Fruit fly (Drosophila melanogaster) whole organism, wandering third instar larva: ENCODE data around the gene futsch.
A peak's percentile ranks its signal among the peaks of the same experiment; 100 is the strongest.

Experiments
- CG9705 ChIP-seq: fragments of 200-800 bp; sonication (Bioruptor generic); optimal IDR thresholded peaks from 2 replicates; lab custom pipeline; 2018; ENCODE audit warnings: missing biosample characterization, mild to moderate bottlenecking, missing genetic modification characterization
- Vsx2 ChIP-seq: fragments of 200-300, 225-300 bp; sonication (Bioruptor generic); optimal IDR thresholded peaks from 2 replicates; lab custom pipeline; 2018; ENCODE audit warnings: missing biosample characterization, missing genetic modification characterization; ENCODE audit not compliant: partially characterized antibody
- br ChIP-seq: fragments of 200-800 bp; sonication (Bioruptor generic); optimal IDR thresholded peaks from 2 replicates; lab custom pipeline; 2016; ENCODE audit warnings: missing biosample characterization, missing genetic modification characterization
- foxo ChIP-seq, 2 experiments: fragments of 200-800 bp; sonication (Bioruptor generic); optimal IDR thresholded peaks; 2 replicates in 1 of 2; 3 replicates in 1 of 2; lab custom pipeline; 2016 to 2017; ENCODE audit warnings: missing biosample characterization in 2 of 2, missing genetic modification characterization in 2 of 2
- h ChIP-seq: fragments of 200-800 bp; sonication (Bioruptor generic); optimal IDR thresholded peaks from 3 replicates; lab custom pipeline; 2016; ENCODE audit warnings: missing biosample characterization, mild to moderate bottlenecking, missing genetic modification characterization
- sv ChIP-seq: fragments of 200-800 bp; sonication (Bioruptor generic); optimal IDR thresholded peaks from 3 replicates; lab custom pipeline; 2016; ENCODE audit warnings: missing biosample characterization, missing genetic modification characterization
- tai ChIP-seq: sonication (Bioruptor generic); optimal IDR thresholded peaks from 2 replicates; lab custom pipeline; 2016; ENCODE audit warnings: missing biosample characterization, missing genetic modification characterization

Gene futsch

dm6 chrX:1482840-1483518 lies 74.1 kb downstream of the futsch start, which contains the start of the genes sta and inc (continued):
- TF ChIP-seq CG9705 (GFP tag; lab: Kevin White, UChicago) (peak; percentile 66), foxo (GFP tag; optimal IDR thresholded peaks at IDR 0.05; lab: Kevin White, UChicago) (peak in 1 of 2 experiments; percentile 68), Vsx2 (GFP tag; lab: Kevin White, UChicago) (no peak), br (peak; percentile 69), tai (GFP tag; lab: Kevin White, UChicago) (no peak), h (GFP tag; lab: Kevin White, UChicago) (peak; percentile 68), sv (GFP tag; lab: Kevin White, UChicago) (peak; percentile 15)
